Fruit fly (Drosophila melanogaster) S2 (cell line): ENCODE data around the gene Cyp28d1.

ENCODE experiments used
- CG8478 ChIP-seq: fragments of >200 bp; optimal IDR thresholded peaks from 2 replicates; lab custom pipeline; 2018
- CTCF ChIP-seq, 2 experiments: fragments of >200 bp; optimal IDR thresholded peaks; 2 replicates each; lab custom pipeline; 2018

DNA sequence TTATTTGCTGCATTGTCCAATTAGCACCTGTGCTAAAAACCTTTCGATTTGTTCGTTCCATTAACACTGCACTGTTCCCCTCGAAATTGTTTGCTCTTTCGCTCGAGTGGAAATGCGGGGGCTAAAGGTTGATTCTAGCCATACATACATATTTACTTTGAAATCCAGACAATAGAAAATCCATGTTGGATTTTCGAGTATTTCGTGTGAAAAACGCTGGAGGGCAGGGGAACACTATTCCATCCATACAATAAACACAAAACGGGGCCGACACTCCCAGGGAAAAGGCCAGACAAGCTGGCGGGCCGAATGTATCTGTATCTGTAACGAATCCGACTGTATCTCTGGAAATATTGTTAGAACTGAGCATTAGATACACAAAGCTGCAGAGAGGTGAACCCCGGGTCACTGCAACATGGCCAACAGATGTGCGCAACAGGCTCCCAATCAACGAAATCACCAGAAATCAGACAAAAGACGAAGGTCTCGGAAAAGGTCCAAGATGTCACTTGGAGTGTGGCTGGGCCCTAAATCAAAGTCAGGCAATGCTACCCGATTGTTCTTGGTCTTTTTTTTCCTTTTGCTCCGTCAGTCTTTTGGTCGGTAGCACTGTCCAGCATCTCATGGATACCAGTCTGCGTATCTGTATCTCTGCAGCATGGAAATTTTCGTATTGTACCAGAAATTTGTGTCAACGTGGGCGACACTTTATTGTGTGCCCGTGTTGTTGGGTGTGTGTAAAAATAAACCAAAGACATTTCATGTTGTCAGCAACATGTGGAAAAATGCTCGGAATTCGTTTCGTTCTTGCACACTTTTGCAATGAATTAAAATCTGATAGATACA lies 29.4 kb downstream of the Cyp28d1 start:
- no peak for TF ChIP-seq CG8478 (lab: Kevin White, UChicago)
- TF ChIP-seq CTCF (optimal IDR thresholded peaks at IDR 0.05; lab: Kevin White, UChicago): no peak
